Worm (Caenorhabditis elegans) whole organism, L3 larva: ENCODE data around the gene pch-2.

Source experiments
- R02D3.7 ChIP-seq: fragments of 150-350 bp; optimal IDR thresholded peaks from 2 replicates; lab custom pipeline; 2014; ENCODE audit warnings: missing biosample characterization, missing genetic modification characterization
- ZK546.5 ChIP-seq: sonication (generic microtip); optimal IDR thresholded peaks from 2 replicates; lab custom pipeline; 2017; ENCODE audit warnings: missing biosample characterization, missing genetic modification characterization
- aly-2 ChIP-seq: fragments of 150-350 bp; optimal IDR thresholded peaks from 2 replicates; lab custom pipeline; 2014; ENCODE audit warnings: missing biosample characterization, missing genetic modification characterization
- ama-1 ChIP-seq: fragments of 150-350 bp; optimal IDR thresholded peaks from 2 replicates; lab custom pipeline; 2018
- ceh-16 ChIP-seq: sonication (generic microtip); optimal IDR thresholded peaks from 2 replicates; lab custom pipeline; 2017; ENCODE audit warnings: missing biosample characterization, missing genetic modification characterization
- ceh-28 ChIP-seq: fragments of 150-350 bp; optimal IDR thresholded peaks from 2 replicates; lab custom pipeline; 2014; ENCODE audit warnings: missing biosample characterization, missing genetic modification reagents, missing genetic modification characterization
- ceh-82 ChIP-seq: fragments of 150-350 bp; optimal IDR thresholded peaks from 2 replicates; lab custom pipeline; 2014; ENCODE audit warnings: missing biosample characterization, missing genetic modification characterization
- ceh-9 ChIP-seq: sonication (generic microtip); optimal IDR thresholded peaks from 2 replicates; lab custom pipeline; 2018; ENCODE audit warnings: missing biosample characterization, missing genetic modification characterization
- daf-12 ChIP-seq: fragments of 150-350 bp; optimal IDR thresholded peaks from 2 replicates; lab custom pipeline; 2014; ENCODE audit warnings: missing biosample characterization, missing genetic modification reagents, missing genetic modification characterization
- egl-27 ChIP-seq: sonication (generic microtip); optimal IDR thresholded peaks from 4 replicates; lab custom pipeline; 2017; ENCODE audit warnings: missing biosample characterization, missing genetic modification reagents, missing genetic modification characterization
- egl-5 ChIP-seq: fragments of 150-350 bp; optimal IDR thresholded peaks from 2 replicates; lab custom pipeline; 2017; ENCODE audit warnings: missing biosample characterization, missing genetic modification reagents, missing genetic modification characterization, inconsistent platforms
- elt-1 ChIP-seq: fragments of 150-350 bp; optimal IDR thresholded peaks from 2 replicates; lab custom pipeline; 2014; ENCODE audit warnings: missing biosample characterization, missing genetic modification characterization
- elt-2 ChIP-seq: sonication (generic microtip); optimal IDR thresholded peaks from 2 replicates; lab custom pipeline; 2016; ENCODE audit warnings: missing genetic modification reagents, mild to moderate bottlenecking, missing genetic modification characterization, missing compliant biosample characterization
- elt-3 ChIP-seq, 3 experiments: fragments of 150-350 bp in 1 of 3; sonication (generic microtip) in 2 of 3; optimal IDR thresholded peaks; 2 replicates in 2 of 3; 4 replicates in 1 of 3; lab custom pipeline; 2014 to 2017; ENCODE audit warnings: missing biosample characterization in 3 of 3, missing genetic modification characterization in 3 of 3
- eor-1 ChIP-seq, 2 experiments: fragments of 150-350 bp; optimal IDR thresholded peaks; 2 replicates each; lab custom pipeline; 2014 to 2018; ENCODE audit warnings: missing biosample characterization in 2 of 2, missing genetic modification characterization in 2 of 2
- fkh-10 ChIP-seq: sonication (generic microtip); optimal IDR thresholded peaks from 2 replicates; lab custom pipeline; 2017; ENCODE audit warnings: missing biosample characterization, missing genetic modification reagents, missing genetic modification characterization
- fkh-2 ChIP-seq: fragments of 150-350 bp; optimal IDR thresholded peaks from 2 replicates; lab custom pipeline; 2014; ENCODE audit warnings: missing biosample characterization, missing genetic modification reagents, missing genetic modification characterization
- fos-1 ChIP-seq: fragments of 150-350 bp; optimal IDR thresholded peaks from 2 replicates; lab custom pipeline; 2014; ENCODE audit warnings: missing biosample characterization, missing genetic modification characterization
- hmg-11 ChIP-seq: sonication (generic microtip); optimal IDR thresholded peaks from 2 replicates; lab custom pipeline; 2016; ENCODE audit warnings: missing genetic modification characterization, missing compliant biosample characterization
- jun-1 ChIP-seq: fragments of 150-350 bp; optimal IDR thresholded peaks from 2 replicates; lab custom pipeline; 2014; ENCODE audit warnings: missing biosample characterization, missing genetic modification reagents, missing genetic modification characterization
- lin-15B ChIP-seq: fragments of 150-350 bp; optimal IDR thresholded peaks from 2 replicates; lab custom pipeline; 2014; ENCODE audit warnings: missing biosample characterization, missing genetic modification characterization
- lin-39 ChIP-seq: fragments of 150-350 bp; optimal IDR thresholded peaks from 2 replicates; lab custom pipeline; 2018; ENCODE audit warnings: missing biosample characterization, missing genetic modification reagents, missing genetic modification characterization
- lsy-12 ChIP-seq: sonication (generic microtip); optimal IDR thresholded peaks from 2 replicates; lab custom pipeline; 2016; ENCODE audit warnings: mild to moderate bottlenecking, missing genetic modification characterization, missing compliant biosample characterization
- mdl-1 ChIP-seq: fragments of 150-350 bp; optimal IDR thresholded peaks from 2 replicates; lab custom pipeline; 2014; ENCODE audit warnings: missing biosample characterization, missing genetic modification characterization
- mml-1 ChIP-seq: fragments of 150-350 bp; sonication (generic microtip); optimal IDR thresholded peaks from 3 replicates; lab custom pipeline; 2014; ENCODE audit warnings: missing biosample characterization, missing genetic modification characterization
- nfya-1 ChIP-seq: sonication (generic microtip); optimal IDR thresholded peaks from 2 replicates; lab custom pipeline; 2017; ENCODE audit warnings: missing genetic modification characterization, mild to moderate bottlenecking, missing compliant biosample characterization, antibody characterized with exemption, moderate library complexity; ENCODE audit not compliant: insufficient read depth
- nhr-11 ChIP-seq: fragments of 150-350 bp; optimal IDR thresholded peaks from 2 replicates; lab custom pipeline; 2014; ENCODE audit warnings: missing biosample characterization, missing genetic modification characterization
- nhr-12 ChIP-seq: fragments of 150-350 bp; optimal IDR thresholded peaks from 2 replicates; lab custom pipeline; 2014; ENCODE audit warnings: missing biosample characterization, missing genetic modification characterization
- nhr-23 ChIP-seq: fragments of 150-350 bp; optimal IDR thresholded peaks from 2 replicates; lab custom pipeline; 2014; ENCODE audit warnings: missing biosample characterization, missing genetic modification reagents, missing genetic modification characterization
- nhr-237 ChIP-seq: fragments of 150-350 bp; optimal IDR thresholded peaks from 2 replicates; lab custom pipeline; 2014; ENCODE audit warnings: missing biosample characterization, missing genetic modification characterization
- nhr-25 ChIP-seq: sonication (generic microtip); optimal IDR thresholded peaks from 2 replicates; lab custom pipeline; 2017; ENCODE audit warnings: missing biosample characterization, missing genetic modification characterization
- nhr-28 ChIP-seq: fragments of 150-350 bp; optimal IDR thresholded peaks from 2 replicates; lab custom pipeline; 2014; ENCODE audit warnings: missing biosample characterization, missing genetic modification characterization
- nhr-43 ChIP-seq: sonication (generic microtip); optimal IDR thresholded peaks from 2 replicates; lab custom pipeline; 2016; ENCODE audit warnings: mild to moderate bottlenecking, missing genetic modification characterization, missing compliant biosample characterization; ENCODE audit not compliant: poor library complexity, severe bottlenecking
- nhr-67 ChIP-seq: fragments of 150-350 bp; optimal IDR thresholded peaks from 2 replicates; lab custom pipeline; 2014; ENCODE audit warnings: missing biosample characterization, missing genetic modification characterization
- nhr-76 ChIP-seq: fragments of 150-350 bp; sonication (generic microtip); optimal IDR thresholded peaks from 5 replicates; lab custom pipeline; 2014; ENCODE audit warnings: missing biosample characterization, missing genetic modification characterization
- nhr-77 ChIP-seq: fragments of 150-350 bp; optimal IDR thresholded peaks from 2 replicates; lab custom pipeline; 2014; ENCODE audit warnings: missing biosample characterization, missing genetic modification characterization
- pha-4 ChIP-seq: fragments of 150-350 bp; optimal IDR thresholded peaks from 2 replicates; lab custom pipeline; 2014; ENCODE audit warnings: missing biosample characterization, missing genetic modification reagents, missing genetic modification characterization
- pqm-1 ChIP-seq: fragments of 150-350 bp; optimal IDR thresholded peaks from 2 replicates; lab custom pipeline; 2017; ENCODE audit warnings: missing biosample characterization, missing genetic modification characterization, inconsistent platforms
- sea-2 ChIP-seq: fragments of 150-350 bp; sonication (generic microtip); optimal IDR thresholded peaks from 4 replicates; lab custom pipeline; 2014; ENCODE audit warnings: missing biosample characterization, missing genetic modification reagents, missing genetic modification characterization
- skn-1 ChIP-seq: fragments of 150-350 bp; optimal IDR thresholded peaks from 2 replicates; lab custom pipeline; 2014; ENCODE audit warnings: missing biosample characterization, missing genetic modification characterization
- snpc-4 ChIP-seq: fragments of 150-350 bp; optimal IDR thresholded peaks from 2 replicates; lab custom pipeline; 2014; ENCODE audit warnings: missing biosample characterization, missing genetic modification characterization
- tbx-2 ChIP-seq: sonication (generic microtip); optimal IDR thresholded peaks from 2 replicates; lab custom pipeline; 2016; ENCODE audit warnings: mild to moderate bottlenecking, missing genetic modification characterization, missing compliant biosample characterization
- unc-39 ChIP-seq: sonication (generic microtip); optimal IDR thresholded peaks from 4 replicates; lab custom pipeline; 2017; ENCODE audit warnings: missing biosample characterization, missing genetic modification characterization
- unc-62 ChIP-seq: fragments of 150-350 bp; sonication (generic microtip); optimal IDR thresholded peaks from 4 replicates; lab custom pipeline; 2014; ENCODE audit warnings: missing biosample characterization, missing genetic modification reagents, missing genetic modification characterization
- zag-1 ChIP-seq: fragments of 150-350 bp; optimal IDR thresholded peaks from 2 replicates; lab custom pipeline; 2014; ENCODE audit warnings: missing biosample characterization, missing genetic modification characterization
- ztf-11 ChIP-seq: fragments of 150-350 bp; optimal IDR thresholded peaks from 2 replicates; lab custom pipeline; 2014; ENCODE audit warnings: missing biosample characterization, missing genetic modification characterization
- ztf-4 ChIP-seq: fragments of 150-350 bp; optimal IDR thresholded peaks from 2 replicates; lab custom pipeline; 2014; ENCODE audit warnings: missing biosample characterization, missing genetic modification characterization

pch-2 gene

ce11 chrII:8185016-8185493 is 26.9 kb downstream of the pch-2 start, which contains the start of the genes mig-5 and cct-1:
Gene mig-5, minus strand, starts transcription at chrII:8185023.
Gene cct-1, plus strand, starts transcription at chrII:8185443.
- TF ChIP-seq pqm-1 (peak; percentile 92), unc-62 (GFP tag; lab: Kevin White, UChicago) (peak; percentile 86), elt-1 (tag; lab: Kevin White, UChicago) (peak; percentile 86), nhr-77 (peak; percentile 93), daf-12 (peak; percentile 30), lsy-12 (tag; lab: Kevin White, UChicago) (peak; percentile 96), hmg-11 (tag; lab: Kevin White, UChicago) (peak; percentile 96), nhr-67 (tag; lab: Kevin White, UChicago) (no peak), pha-4 (tag; lab: Kevin White, UChicago) (peak; percentile 99), nhr-25 (tag; lab: Kevin White, UChicago) (peak; percentile 94), ceh-82 (tag; lab: Kevin White, UChicago) (peak; percentile 96), fkh-10 (GFP tag; lab: Kevin White, UChicago) (peak; percentile 91), nhr-43 (tag; lab: Kevin White, UChicago) (peak; percentile 98), ama-1 (lab: Kevin White, UChicago) (peak; percentile 77), nhr-12 (tag; lab: Kevin White, UChicago) (no peak), skn-1 (tag; lab: Kevin White, UChicago) (peak; percentile 96), ceh-16 (tag; lab: Kevin White, UChicago) (peak; percentile 48), zag-1 (peak; percentile 81), sea-2 (GFP tag; lab: Kevin White, UChicago) (no peak), lin-39 (tag; lab: Kevin White, UChicago) (peak; percentile 96), unc-39 (tag; lab: Kevin White, UChicago) (no peak), elt-2 (tag; lab: Kevin White, UChicago) (peak; percentile 80), mdl-1 (tag; lab: Kevin White, UChicago) (peak; percentile 62), mml-1 (tag; lab: Kevin White, UChicago) (no peak), ceh-9 (tag; lab: Kevin White, UChicago) (no peak), nhr-28 (tag; lab: Kevin White, UChicago) (peak; percentile 62), nhr-23 (peak; percentile 99), nhr-76 (tag; lab: Kevin White, UChicago) (peak; percentile 35), egl-5 (tag; lab: Kevin White, UChicago) (peak; percentile 98), fkh-2 (tag; lab: Kevin White, UChicago) (no peak), R02D3.7 (tag; lab: Kevin White, UChicago) (peak; percentile 95), ZK546.5 (tag; lab: Kevin White, UChicago) (peak; percentile 52), aly-2 (tag; lab: Kevin White, UChicago) (peak; percentile 91), fos-1 (tag; lab: Kevin White, UChicago) (peak; percentile 20), nfya-1 (tag; lab: Kevin White, UChicago) (peak; percentile 99), lin-15B (tag; lab: Kevin White, UChicago) (peak; percentile 99), jun-1 (tag; lab: Kevin White, UChicago) (peak; percentile 95), nhr-11 (tag; lab: Kevin White, UChicago) (peak; percentile 92), elt-3 (tag; optimal IDR thresholded peaks at IDR 0.05; lab: Kevin White, UChicago) (peak in 2 of 3 experiments; percentile 20 to 79), snpc-4 (tag; lab: Kevin White, UChicago) (peak; percentile 86), ztf-11 (no peak), eor-1 (tag; optimal IDR thresholded peaks at IDR 0.05; lab: Kevin White, UChicago) (no peak), ztf-4 (tag; lab: Kevin White, UChicago) (no peak), nhr-237 (tag; lab: Kevin White, UChicago) (no peak), tbx-2 (tag; lab: Kevin White, UChicago) (peak; percentile 91), egl-27 (peak; percentile 29), ceh-28 (tag; lab: Kevin White, UChicago) (peak; percentile 94)
- TF ChIP-seq, all 47 proteins: peak for 36
